Fruit fly (Drosophila melanogaster) S2 (cell line): Measurements from ENCODE around the gene CrebA.

ENCODE experiments used
- CG8478 ChIP-seq: fragments of >200 bp; optimal IDR thresholded peaks from 2 replicates; lab custom pipeline; 2018
- CTCF ChIP-seq, 2 experiments: fragments of >200 bp; optimal IDR thresholded peaks; 2 replicates each; lab custom pipeline; 2018

DNA sequence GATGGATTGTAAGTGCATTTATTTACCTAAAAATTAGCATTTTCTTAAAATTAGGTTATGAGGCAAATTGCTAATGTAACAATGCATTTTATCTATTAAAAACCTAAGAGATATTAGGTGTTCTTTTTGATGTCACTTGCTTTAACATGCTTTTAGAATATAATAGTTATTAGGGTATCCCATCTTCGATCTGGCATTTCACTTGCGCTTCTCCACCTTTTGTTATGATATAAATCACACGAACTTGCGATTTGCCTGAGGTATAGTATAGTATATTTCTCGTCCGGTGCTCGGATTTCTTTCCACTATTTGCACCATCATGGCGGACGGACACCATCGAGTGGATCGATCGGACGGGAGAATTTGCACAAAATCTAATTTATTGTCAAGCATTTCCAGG lies 5.1 kb upstream of the CrebA start:
- TF ChIP-seq CG8478 (lab: Kevin White, UChicago) (no peak), CTCF (optimal IDR thresholded peaks at IDR 0.05; lab: Kevin White, UChicago) (no peak)
